Worm (Caenorhabditis elegans): Measurements from ENCODE around the gene dhcr-7.

DNA sequence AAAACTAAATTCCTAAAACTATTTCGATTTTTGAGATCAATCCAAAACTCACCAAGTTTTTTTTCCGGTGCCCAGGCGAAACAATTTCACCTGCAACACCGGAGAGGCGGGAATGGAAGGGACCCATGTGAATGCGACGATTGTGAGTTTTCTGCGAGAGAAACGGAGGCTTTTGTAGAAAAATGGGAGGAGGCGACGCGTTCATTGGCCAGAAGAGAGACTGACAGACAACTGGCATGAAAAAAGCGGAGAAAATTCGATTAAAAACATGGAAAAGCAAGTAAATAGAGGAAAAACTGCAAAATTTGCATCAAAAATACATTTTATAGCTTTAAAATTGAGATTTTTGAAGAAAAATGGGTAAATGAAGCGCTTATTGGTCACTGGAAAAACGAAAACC, 9.4 kb downstream of the dhcr-7 start, which contains the start of gene B0250.7:
- no peak for TF ChIP-seq ceh-82 (tag; optimal IDR thresholded peaks at IDR 0.05)
- no peak for TF ChIP-seq unc-62 (GFP tag; optimal IDR thresholded peaks at IDR 0.05)
- TF ChIP-seq unc-39 (tag; optimal IDR thresholded peaks at IDR 0.05) = no peak
- TF ChIP-seq nhr-237 (tag; optimal IDR thresholded peaks at IDR 0.05) = no peak
- no peak for TF ChIP-seq tbx-2 (tag; optimal IDR thresholded peaks at IDR 0.05)
- TF ChIP-seq sea-2 (GFP tag; optimal IDR thresholded peaks at IDR 0.05) = no peak
- no peak for TF ChIP-seq elt-2 (tag; optimal IDR thresholded peaks at IDR 0.05)
- TF ChIP-seq nhr-77 (tag; optimal IDR thresholded peaks at IDR 0.05) = no peak

All from whole organism, L3 larva.